Worm (Caenorhabditis elegans): ENCODE data around the gene lgc-6.
"Not testable (repeated sequence)": the region's sequence is repeated elsewhere in the genome, so short reads cannot be mapped to it uniquely, and the experiment has no call there.

ce11 chrIV:8352036-8352435 lies 12.3 kb downstream of the lgc-6 start, which contains the start of gene F17E9.16:
- TF ChIP-seq dmd-4 (tag; optimal IDR thresholded peaks at IDR 0.05; ENCODE audit: borderline replicate concordance); hlh-13 (GFP tag; optimal IDR thresholded peaks at IDR 0.05); nhr-11 (tag; optimal IDR thresholded peaks at IDR 0.05); K09A11.1 (tag; optimal IDR thresholded peaks at IDR 0.05; ENCODE audit: insufficient read depth); ceh-9 (tag; optimal IDR thresholded peaks at IDR 0.05); ceh-19 (GFP tag; optimal IDR thresholded peaks at IDR 0.05); fkh-10 (GFP tag; optimal IDR thresholded peaks at IDR 0.05); lim-6 (tag; optimal IDR thresholded peaks at IDR 0.05); ceh-48 (tag; optimal IDR thresholded peaks at IDR 0.05); unc-55 (GFP tag; optimal IDR thresholded peaks at IDR 0.05); hlh-8 (tag; optimal IDR thresholded peaks at IDR 0.05); hlh-6 (tag; optimal IDR thresholded peaks at IDR 0.05): not testable (repeated sequence)
